Worm (Caenorhabditis elegans): Measurements from ENCODE around the gene Y60A9.3.
A peak's percentile ranks its signal among the peaks of the same experiment; 100 is the strongest.

Gene Y60A9.3

DNA sequence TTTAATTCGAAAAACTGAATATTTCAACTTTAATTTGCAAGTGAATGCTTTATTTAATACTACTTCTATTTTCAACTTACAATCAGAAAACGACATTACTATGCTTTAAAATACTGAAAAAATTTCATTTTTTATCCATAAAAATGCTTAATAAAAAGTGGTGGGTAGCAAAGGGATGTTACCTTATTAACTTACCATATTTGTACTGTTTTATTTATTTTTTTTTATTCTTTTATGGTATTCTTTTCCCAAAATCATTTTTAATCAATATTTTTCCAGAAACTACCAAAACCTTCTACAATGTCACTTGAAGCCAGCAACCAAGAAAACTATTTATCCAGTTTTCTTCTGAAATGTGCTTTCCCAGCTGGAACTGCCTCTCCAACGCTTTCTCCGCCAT is at the start of gene Y60A9.3:
Y60A9.3 (plus strand) TSS at position 301 of the 400 bp plus-strand sequence.
- no peak for TF ChIP-seq elt-3 (tag; optimal IDR thresholded peaks at IDR 0.05)
- TF ChIP-seq lsy-2 (tag; optimal IDR thresholded peaks at IDR 0.05): no peak
- no peak for TF ChIP-seq elt-2 (tag; optimal IDR thresholded peaks at IDR 0.05)
- TF ChIP-seq snu-23 (GFP tag; optimal IDR thresholded peaks at IDR 0.05): no peak
- TF ChIP-seq mep-1 (tag; optimal IDR thresholded peaks at IDR 0.05): no peak
- TF ChIP-seq fkh-8 (tag; optimal IDR thresholded peaks at IDR 0.05): no peak
- no peak for TF ChIP-seq ets-5 (GFP tag; IDR thresholded peaks at IDR 0.05)
- no peak for TF ChIP-seq nhr-85 (tag)
- no peak for TF ChIP-seq skn-1 (tag; optimal IDR thresholded peaks at IDR 0.05)
- no peak for TF ChIP-seq dpl-1 (GFP tag; optimal IDR thresholded peaks at IDR 0.05)
- no peak for TF ChIP-seq ceh-88 (GFP tag; IDR thresholded peaks at IDR 0.05)
- no peak for TF ChIP-seq dsc-1 (tag; optimal IDR thresholded peaks at IDR 0.05)
- no peak for TF ChIP-seq sptf-1 (tag; optimal IDR thresholded peaks at IDR 0.05)
- TF ChIP-seq grh-1 (GFP tag; IDR thresholded peaks at IDR 0.05): no peak
- no peak for TF ChIP-seq ceh-82 (tag; optimal IDR thresholded peaks at IDR 0.05)
- TF ChIP-seq unc-130 (tag; optimal IDR thresholded peaks at IDR 0.05): no peak
- TF ChIP-seq mab-9 (GFP tag; IDR thresholded peaks at IDR 0.05): no peak

DNA sequence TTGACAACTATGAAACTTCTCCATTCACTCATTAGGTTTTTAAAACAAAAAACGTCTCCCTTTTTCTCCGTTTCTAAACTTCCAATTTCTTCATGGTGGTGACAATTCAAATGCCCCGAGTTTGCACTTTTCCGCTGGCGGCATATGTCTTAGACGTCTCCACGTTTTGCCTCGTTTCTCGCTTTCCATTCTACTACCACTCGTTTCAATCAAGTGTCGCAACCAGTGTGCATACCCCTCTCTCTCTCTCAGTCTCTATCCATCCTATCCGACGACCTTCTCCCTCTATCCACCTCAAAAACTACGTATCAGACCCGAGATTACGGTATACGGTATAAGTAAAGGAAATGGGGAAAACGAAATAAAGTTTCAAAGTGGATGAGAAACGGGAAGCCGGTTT is 48.9 kb upstream of the Y60A9.3 start:
- TF ChIP-seq blmp-1 (tag; optimal IDR thresholded peaks at IDR 0.05) (peak; percentile 15), lsy-2 (tag; optimal IDR thresholded peaks at IDR 0.05) (peak in 1 of 2 experiments; percentile 44), efl-1 (optimal IDR thresholded peaks at IDR 0.05) (peak in 1 of 2 experiments; percentile 3), efl-1 (GFP tag; optimal IDR thresholded peaks at IDR 0.05 in 1 of 2) (no peak), rnt-1 (tag; optimal IDR thresholded peaks at IDR 0.05) (peak; percentile 37), unc-86 (tag; optimal IDR thresholded peaks at IDR 0.05) (no peak), lin-14 (GFP tag; optimal IDR thresholded peaks at IDR 0.05) (peak; percentile 32), nhr-19 (GFP tag; conservative IDR thresholded peaks at IDR 0.05) (no peak), mep-1 (tag; optimal IDR thresholded peaks at IDR 0.05) (peak; percentile 62)

DNA sequence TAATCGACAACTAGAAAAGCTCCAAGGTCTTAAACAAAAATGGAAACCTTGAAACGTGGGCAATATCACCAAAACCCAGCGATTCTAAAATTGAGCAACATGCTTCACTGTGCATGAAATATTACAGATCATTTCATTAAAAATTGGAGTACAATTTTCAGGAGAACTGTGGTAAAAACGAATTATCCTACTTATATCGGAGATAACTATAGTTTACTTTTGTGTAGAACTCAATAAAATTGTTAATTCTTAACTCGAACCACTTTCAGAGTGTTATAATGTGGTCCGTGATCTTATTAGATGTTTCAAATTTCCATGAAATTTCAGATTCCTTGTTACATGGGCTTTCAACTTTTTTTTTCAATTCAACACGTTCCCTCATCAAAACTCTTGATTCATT is 47.8 kb upstream of the Y60A9.3 start, which contains the start of gene K04G11.1:
K04G11.1 (plus strand) TSS at position 301 of the 400 bp plus-strand sequence.
- TF ChIP-seq nhr-77 (tag; optimal IDR thresholded peaks at IDR 0.05) (no peak), jun-1 (tag; optimal IDR thresholded peaks at IDR 0.05) (no peak), ztf-4 (tag; optimal IDR thresholded peaks at IDR 0.05) (no peak), lin-39 (tag; optimal IDR thresholded peaks at IDR 0.05) (no peak), C16A3.4 (tag; optimal IDR thresholded peaks at IDR 0.05) (no peak), swsn-7 (tag; optimal IDR thresholded peaks at IDR 0.05) (no peak), nhr-12 (tag; optimal IDR thresholded peaks at IDR 0.05) (no peak), skn-1 (tag; optimal IDR thresholded peaks at IDR 0.05) (no peak), ceh-82 (tag; optimal IDR thresholded peaks at IDR 0.05) (no peak), unc-86 (tag; optimal IDR thresholded peaks at IDR 0.05) (no peak), sox-4 (tag; optimal IDR thresholded peaks at IDR 0.05) (no peak), nhr-19 (GFP tag; conservative IDR thresholded peaks at IDR 0.05) (no peak), nhr-20 (tag; optimal IDR thresholded peaks at IDR 0.05) (no peak), zag-1 (tag; optimal IDR thresholded peaks at IDR 0.05) (no peak), efl-1 (optimal IDR thresholded peaks at IDR 0.05) (no peak), efl-1 (GFP tag; optimal IDR thresholded peaks at IDR 0.05 in 1 of 2) (no peak), F16B12.6 (tag; optimal IDR thresholded peaks at IDR 0.05) (no peak), hpl-2 (GFP tag; optimal IDR thresholded peaks at IDR 0.05) (no peak), nhr-237 (tag; optimal IDR thresholded peaks at IDR 0.05) (no peak), sup-37 (GFP tag; optimal IDR thresholded peaks at IDR 0.05) (no peak)

DNA sequence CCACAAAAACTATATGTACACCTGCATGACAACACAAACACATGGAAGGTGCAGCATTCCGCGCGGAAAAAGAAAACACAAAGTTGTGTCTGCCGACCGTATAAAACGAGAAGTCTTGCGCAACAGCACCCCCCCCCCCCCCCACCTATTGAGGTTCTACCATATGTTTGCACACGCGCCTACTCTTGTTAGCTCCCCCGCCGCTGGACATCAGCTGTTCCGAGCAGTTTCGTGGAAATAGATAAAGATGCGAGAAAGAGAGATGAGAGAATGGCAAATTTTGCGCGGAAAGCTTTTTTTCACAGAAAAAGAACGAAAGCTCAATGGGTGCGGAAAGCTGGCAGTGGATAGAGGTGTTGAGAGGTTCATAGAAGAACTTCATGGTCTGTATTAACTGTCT is 47.4 kb upstream of the Y60A9.3 start:
- TF ChIP-seq rnt-1 (tag; optimal IDR thresholded peaks at IDR 0.05) (peak; percentile 14), lin-14 (GFP tag; optimal IDR thresholded peaks at IDR 0.05) (peak; percentile 25), nhr-90 (tag; optimal IDR thresholded peaks at IDR 0.05; ENCODE audit: poor library complexity) (no peak), nhr-20 (tag; optimal IDR thresholded peaks at IDR 0.05) (no peak), tbx-2 (tag; optimal IDR thresholded peaks at IDR 0.05) (no peak)
